Worm (Caenorhabditis elegans): Measurements from ENCODE around the gene rpn-13.

DNA sequence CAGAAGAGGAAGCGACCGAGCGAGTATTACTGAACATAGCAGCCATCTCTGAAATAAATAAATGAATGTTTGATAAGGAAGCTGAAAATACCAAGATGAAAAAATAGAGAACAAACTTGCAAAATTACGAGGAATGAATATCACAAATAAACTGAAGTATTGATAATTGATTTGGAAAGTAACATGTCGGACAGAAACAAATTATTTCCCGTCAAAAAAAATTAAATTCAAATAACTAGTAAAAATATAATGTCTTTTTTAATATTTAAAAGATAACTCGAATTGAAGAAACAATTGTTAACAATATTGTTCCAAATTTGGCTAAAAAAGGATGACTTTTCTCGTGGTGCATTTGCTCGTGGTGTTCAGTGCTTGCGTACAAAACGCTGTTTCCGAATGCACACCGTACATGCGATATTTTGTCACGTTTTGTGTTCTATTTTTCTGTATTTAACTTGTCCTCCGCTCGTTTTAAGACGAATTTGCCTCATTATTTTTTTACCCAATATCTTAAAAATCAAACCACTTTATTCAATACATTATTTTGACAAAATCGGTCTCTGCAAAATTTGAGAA is at the start of gene rpn-13:
- TF ChIP-seq mdl-1 (tag; optimal IDR thresholded peaks at IDR 0.05) (peak; percentile 20 to 78), ztf-11 (tag; optimal IDR thresholded peaks at IDR 0.05) (no peak), dpl-1 (GFP tag; optimal IDR thresholded peaks at IDR 0.05) (peak; percentile 51), ceh-82 (tag; optimal IDR thresholded peaks at IDR 0.05) (no peak), ztf-7 (tag; optimal IDR thresholded peaks at IDR 0.05) (no peak), nhr-25 (tag; optimal IDR thresholded peaks at IDR 0.05; ENCODE audit: borderline replicate concordance, insufficient read depth) (no peak)
